Worm (Caenorhabditis elegans) whole organism, late embryonic: ENCODE measurements around the gene C34F6.9.

Source experiments
- fkh-10 ChIP-seq: fragments of 150-350 bp; optimal IDR thresholded peaks from 2 replicates; lab custom pipeline; 2014; ENCODE audit warnings: missing biosample characterization, missing genetic modification reagents, missing genetic modification characterization
- nhr-11 ChIP-seq: fragments of 150-350 bp; optimal IDR thresholded peaks from 2 replicates; lab custom pipeline; 2014; ENCODE audit warnings: missing biosample characterization, missing genetic modification characterization
- pha-4 ChIP-seq: fragments of 150-350 bp; optimal IDR thresholded peaks from 2 replicates; lab custom pipeline; 2018; ENCODE audit warnings: missing biosample characterization, missing genetic modification reagents, missing genetic modification characterization
- pros-1 ChIP-seq: fragments of 150-350 bp; optimal IDR thresholded peaks from 2 replicates; lab custom pipeline; 2014; ENCODE audit warnings: missing biosample characterization, missing genetic modification reagents, missing genetic modification characterization

DNA sequence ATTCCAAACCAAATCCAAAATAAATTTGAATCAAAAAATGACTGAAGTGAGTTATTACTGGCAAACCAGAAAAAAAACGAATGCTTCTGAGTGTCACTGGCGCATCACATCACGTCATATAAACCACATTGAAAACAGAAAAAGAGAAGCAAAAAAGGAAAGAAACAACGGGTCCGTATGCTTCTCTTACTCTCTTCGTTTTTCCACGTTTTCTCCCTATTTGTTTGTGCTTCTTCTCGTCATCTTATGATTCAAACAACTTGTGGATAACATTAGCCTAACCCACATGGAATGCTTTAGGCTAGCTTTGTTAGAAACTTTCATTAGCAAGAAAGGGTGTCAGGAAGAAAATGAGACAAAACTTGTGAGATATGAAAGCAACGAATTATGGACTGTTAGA, 19.0 kb upstream of the C34F6.9 start:
- TF ChIP-seq nhr-11 (tag; lab: Kevin White, UChicago) = no peak
- TF ChIP-seq pros-1 (tag; lab: Kevin White, UChicago) = no peak
- no peak for TF ChIP-seq pha-4 (tag; lab: Kevin White, UChicago)
- no peak for TF ChIP-seq fkh-10 (GFP tag; lab: Kevin White, UChicago)
